Worm (Caenorhabditis elegans): ENCODE results near the gene prx-19.

The prx-19 gene

DNA sequence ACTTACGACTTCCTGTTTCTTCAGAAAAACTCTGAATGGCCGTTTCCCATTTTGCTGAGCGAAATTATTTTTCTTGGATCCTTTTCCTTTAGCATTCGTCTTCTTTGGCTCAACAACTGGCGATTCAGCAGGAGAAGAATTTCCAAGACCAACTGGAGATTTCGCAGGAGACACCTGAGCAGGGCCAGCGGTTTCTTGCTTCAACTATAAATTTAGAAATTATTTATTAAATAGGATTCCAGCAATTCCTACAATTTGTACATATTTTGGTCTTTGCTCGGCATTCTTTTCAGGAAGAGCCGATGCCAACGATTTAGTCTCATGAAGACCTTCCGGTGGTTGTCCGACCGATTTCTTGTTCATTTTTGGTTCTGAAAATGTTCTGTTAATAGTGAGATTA, 40.4 kb upstream of the prx-19 start, which contains the start of gene F44E2.8:
Gene F44E2.8, minus strand, starts transcription at position 371 of the 400 bp plus-strand sequence.
- no peak for TF ChIP-seq crh-2 (tag; optimal IDR thresholded peaks at IDR 0.05)
- no peak for TF ChIP-seq dmd-4 (tag; optimal IDR thresholded peaks at IDR 0.05)
- TF ChIP-seq skn-1 (tag; optimal IDR thresholded peaks at IDR 0.05), result no peak
- TF ChIP-seq C34F6.9 (tag; optimal IDR thresholded peaks at IDR 0.05), result no peak
- no peak for TF ChIP-seq sem-4 (tag; optimal IDR thresholded peaks at IDR 0.05)
- TF ChIP-seq unc-62 (GFP tag; optimal IDR thresholded peaks at IDR 0.05), result no peak
- TF ChIP-seq lin-13 (GFP tag; optimal IDR thresholded peaks at IDR 0.05), result no peak
- no peak for TF ChIP-seq nhr-129 (tag; optimal IDR thresholded peaks at IDR 0.05)
- TF ChIP-seq nhr-6 (tag; optimal IDR thresholded peaks at IDR 0.05), result no peak
- no peak for TF ChIP-seq R02D3.7 (tag; optimal IDR thresholded peaks at IDR 0.05)
- TF ChIP-seq blmp-1 (tag; optimal IDR thresholded peaks at IDR 0.05; ENCODE audit: insufficient read depth), result no peak
- TF ChIP-seq ztf-1 (GFP tag; conservative IDR thresholded peaks at IDR 0.05), result no peak
- TF ChIP-seq nhr-10 (tag; optimal IDR thresholded peaks at IDR 0.05), result no peak
- TF ChIP-seq nhr-21 (tag; optimal IDR thresholded peaks at IDR 0.05), result no peak
- no peak for TF ChIP-seq peb-1 (tag; optimal IDR thresholded peaks at IDR 0.05)
- TF ChIP-seq ceh-82 (tag; optimal IDR thresholded peaks at IDR 0.05), result no peak
- no peak for TF ChIP-seq zag-1 (tag; optimal IDR thresholded peaks at IDR 0.05)
- TF ChIP-seq ztf-11 (tag; optimal IDR thresholded peaks at IDR 0.05), result no peak

DNA sequence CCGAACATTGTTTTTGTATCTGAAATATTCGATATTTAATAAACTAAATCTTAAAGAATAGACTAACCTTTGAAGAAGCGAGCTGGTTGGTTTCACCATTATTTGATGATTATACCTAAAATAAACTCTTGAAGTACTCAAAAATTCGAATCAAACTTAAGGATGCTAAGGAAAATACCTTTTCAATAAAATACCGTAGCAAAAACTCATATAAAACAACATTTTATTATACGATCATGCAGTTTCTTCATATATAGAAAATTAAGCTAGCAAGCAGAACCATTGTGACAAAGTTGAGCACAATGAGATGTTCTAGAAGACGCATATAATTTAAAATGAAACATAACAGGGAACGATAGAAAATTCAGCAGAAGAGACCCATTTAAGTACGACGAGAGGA, 39.3 kb upstream of the prx-19 start, which contains the start of gene F44E2.7:
Gene F44E2.7, minus strand, starts transcription at position 101 of the 400 bp plus-strand sequence.
- TF ChIP-seq nhr-10 (tag; optimal IDR thresholded peaks at IDR 0.05), result no peak
- TF ChIP-seq nhr-12 (tag; optimal IDR thresholded peaks at IDR 0.05), result no peak
- no peak for TF ChIP-seq sem-4 (tag; optimal IDR thresholded peaks at IDR 0.05)
- no peak for TF ChIP-seq elt-3 (tag; optimal IDR thresholded peaks at IDR 0.05)
- no peak for TF ChIP-seq nhr-129 (tag; optimal IDR thresholded peaks at IDR 0.05)
- TF ChIP-seq gmeb-1 (tag; optimal IDR thresholded peaks at IDR 0.05), result no peak
- no peak for TF ChIP-seq nhr-21 (tag; optimal IDR thresholded peaks at IDR 0.05)
- no peak for TF ChIP-seq mab-5 (tag; optimal IDR thresholded peaks at IDR 0.05)
- no peak for TF ChIP-seq ZK546.5 (tag; optimal IDR thresholded peaks at IDR 0.05)
- TF ChIP-seq mdl-1 (tag; optimal IDR thresholded peaks at IDR 0.05), result no peak
- TF ChIP-seq nhr-77 (tag; optimal IDR thresholded peaks at IDR 0.05), result no peak
- no peak for TF ChIP-seq nhr-25 (tag; optimal IDR thresholded peaks at IDR 0.05)
- TF ChIP-seq unc-55 (GFP tag; optimal IDR thresholded peaks at IDR 0.05), result no peak
- TF ChIP-seq crh-2 (tag; optimal IDR thresholded peaks at IDR 0.05), result no peak
- no peak for TF ChIP-seq fos-1 (tag; optimal IDR thresholded peaks at IDR 0.05)
- TF ChIP-seq sma-9 (GFP tag; optimal IDR thresholded peaks at IDR 0.05), result no peak
- TF ChIP-seq sma-9 (tag; optimal IDR thresholded peaks at IDR 0.05), result no peak
- no peak for TF ChIP-seq lin-11 (tag; optimal IDR thresholded peaks at IDR 0.05)

DNA sequence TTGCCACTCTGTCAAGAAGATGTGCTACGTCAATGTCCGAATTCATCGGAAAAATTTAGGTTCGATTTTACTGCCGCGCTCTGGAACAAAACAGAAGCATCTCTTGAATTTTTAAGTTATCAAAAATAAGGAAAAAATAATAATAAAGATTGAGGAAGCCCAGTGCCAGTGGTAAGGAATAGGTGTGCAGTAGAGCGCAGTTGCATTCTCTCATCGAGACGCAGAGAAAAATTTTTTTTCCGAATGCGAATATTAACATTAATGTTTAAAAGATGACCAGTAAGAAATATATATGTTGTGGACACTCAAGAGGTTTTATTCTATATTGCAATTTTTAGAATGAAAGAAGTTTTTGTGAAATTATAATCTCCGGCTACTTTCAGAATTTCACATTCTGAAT, 38.6 kb upstream of the prx-19 start:
- TF ChIP-seq R02D3.7 (tag; optimal IDR thresholded peaks at IDR 0.05) (no peak), nhr-6 (tag; optimal IDR thresholded peaks at IDR 0.05) (no peak), nhr-129 (tag; optimal IDR thresholded peaks at IDR 0.05) (no peak), mbf-1 (tag; optimal IDR thresholded peaks at IDR 0.05) (no peak), unc-62 (GFP tag; optimal IDR thresholded peaks at IDR 0.05) (no peak), unc-39 (tag; optimal IDR thresholded peaks at IDR 0.05) (no peak), ztf-11 (tag; optimal IDR thresholded peaks at IDR 0.05) (no peak), ztf-1 (GFP tag; conservative IDR thresholded peaks at IDR 0.05) (no peak), nhr-12 (tag; optimal IDR thresholded peaks at IDR 0.05) (no peak), mdl-1 (tag; optimal IDR thresholded peaks at IDR 0.05) (no peak), C34F6.9 (tag; optimal IDR thresholded peaks at IDR 0.05) (peak; percentile 74), aly-2 (tag; optimal IDR thresholded peaks at IDR 0.05) (no peak), crh-2 (tag; optimal IDR thresholded peaks at IDR 0.05) (peak; percentile 30), Y55F3AM.14 (GFP tag; optimal IDR thresholded peaks at IDR 0.05) (no peak), nhr-23 (tag; optimal IDR thresholded peaks at IDR 0.05) (no peak), F13H6.1 (tag; optimal IDR thresholded peaks at IDR 0.05) (peak; percentile 43), peb-1 (tag; optimal IDR thresholded peaks at IDR 0.05) (no peak), zag-1 (tag; optimal IDR thresholded peaks at IDR 0.05) (no peak), lin-39 (tag; optimal IDR thresholded peaks at IDR 0.05) (no peak), elt-1 (tag; optimal IDR thresholded peaks at IDR 0.05) (no peak), nhr-77 (tag; optimal IDR thresholded peaks at IDR 0.05) (no peak), nhr-237 (tag; optimal IDR thresholded peaks at IDR 0.05) (no peak), ama-1 (optimal IDR thresholded peaks at IDR 0.05) (no peak), unc-55 (GFP tag; optimal IDR thresholded peaks at IDR 0.05) (peak; percentile 78), ceh-16 (tag; optimal IDR thresholded peaks at IDR 0.05) (no peak), blmp-1 (tag; optimal IDR thresholded peaks at IDR 0.05; ENCODE audit: insufficient read depth) (no peak), nhr-11 (tag; optimal IDR thresholded peaks at IDR 0.05) (no peak), elt-3 (tag; optimal IDR thresholded peaks at IDR 0.05) (no peak), lsy-2 (tag; optimal IDR thresholded peaks at IDR 0.05) (peak in 1 of 2 experiments; percentile 73), skn-1 (tag; optimal IDR thresholded peaks at IDR 0.05) (no peak), ZK546.5 (tag; optimal IDR thresholded peaks at IDR 0.05) (no peak), egl-27 (tag; optimal IDR thresholded peaks at IDR 0.05) (no peak), sma-3 (GFP tag; optimal IDR thresholded peaks at IDR 0.05) (peak; percentile 42), fos-1 (tag; optimal IDR thresholded peaks at IDR 0.05) (peak; percentile 24), sma-9 (GFP tag; optimal IDR thresholded peaks at IDR 0.05) (no peak), sma-9 (tag; optimal IDR thresholded peaks at IDR 0.05) (no peak), nhr-25 (tag; optimal IDR thresholded peaks at IDR 0.05) (no peak), lin-13 (GFP tag; optimal IDR thresholded peaks at IDR 0.05) (peak; percentile 34), dmd-4 (tag; optimal IDR thresholded peaks at IDR 0.05) (no peak), ceh-82 (tag; optimal IDR thresholded peaks at IDR 0.05) (no peak), mab-5 (tag; optimal IDR thresholded peaks at IDR 0.05) (no peak), gmeb-1 (tag; optimal IDR thresholded peaks at IDR 0.05) (peak; percentile 58), sem-4 (tag; optimal IDR thresholded peaks at IDR 0.05) (peak; percentile 16), lin-11 (tag; optimal IDR thresholded peaks at IDR 0.05) (no peak)

All from whole organism, L2 larva.